Worm (Caenorhabditis elegans) whole organism, mixed stage, embryonic: ENCODE measurements around the gene tbg-1.
A peak's percentile ranks its signal among the peaks of the same experiment; 100 is the strongest.

Experiments
- M03D4.4 ChIP-seq: sonication (generic microtip); optimal IDR thresholded peaks from 2 replicates; lab custom pipeline; 2017; ENCODE audit warnings: mild to moderate bottlenecking, missing genetic modification characterization, missing compliant biosample characterization
- bed-3 ChIP-seq: fragments of 200-800 bp; sonication (Bioruptor generic); optimal IDR thresholded peaks from 3 replicates; lab custom pipeline; 2018; ENCODE audit warnings: mild to moderate bottlenecking, missing genetic modification characterization, moderate library complexity, missing compliant biosample characterization
- blmp-1 ChIP-seq: fragments of 150-350 bp; optimal IDR thresholded peaks from 2 replicates; lab custom pipeline; 2014; ENCODE audit warnings: missing biosample characterization, missing genetic modification characterization
- ceh-39 ChIP-seq: fragments of 150-350 bp; optimal IDR thresholded peaks from 2 replicates; lab custom pipeline; 2014; ENCODE audit warnings: missing biosample characterization, missing genetic modification characterization
- ceh-43 ChIP-seq: fragments of 200-800 bp; sonication (Bioruptor generic); optimal IDR thresholded peaks from 2 replicates; lab custom pipeline; 2018; ENCODE audit warnings: mild to moderate bottlenecking, missing genetic modification characterization, moderate library complexity, missing compliant biosample characterization
- ceh-83 ChIP-seq: fragments of 200-800 bp; sonication (Bioruptor generic); optimal IDR thresholded peaks from 2 replicates; lab custom pipeline; 2018; ENCODE audit warnings: mild to moderate bottlenecking, missing genetic modification characterization, missing compliant biosample characterization
- ces-1 ChIP-seq: fragments of 150-350 bp; optimal IDR thresholded peaks from 2 replicates; lab custom pipeline; 2014; ENCODE audit warnings: missing biosample characterization, missing genetic modification reagents, missing genetic modification characterization
- cnd-1 ChIP-seq: fragments of 200-800 bp; sonication (Bioruptor generic); optimal IDR thresholded peaks from 2 replicates; lab custom pipeline; 2018; ENCODE audit warnings: mild to moderate bottlenecking, missing genetic modification characterization, missing compliant biosample characterization
- drap-1 ChIP-seq: fragments of 200-800 bp; sonication (Bioruptor generic); optimal IDR thresholded peaks from 3 replicates; lab custom pipeline; 2018; ENCODE audit warnings: mild to moderate bottlenecking, missing genetic modification characterization, missing compliant biosample characterization
- elt-1 ChIP-seq: sonication (generic microtip); optimal IDR thresholded peaks from 2 replicates; lab custom pipeline; 2017; ENCODE audit warnings: missing genetic modification characterization, mild to moderate bottlenecking, missing compliant biosample characterization, antibody characterized with exemption, moderate library complexity, borderline replicate concordance; ENCODE audit not compliant: insufficient read depth
- elt-3 ChIP-seq: fragments of 150-350 bp; optimal IDR thresholded peaks from 2 replicates; lab custom pipeline; 2014; ENCODE audit warnings: missing biosample characterization, missing genetic modification characterization
- flh-1 ChIP-seq: fragments of 200-800 bp; sonication (Bioruptor generic); optimal IDR thresholded peaks from 2 replicates; lab custom pipeline; 2018; ENCODE audit warnings: mild to moderate bottlenecking, missing genetic modification characterization, moderate library complexity, missing compliant biosample characterization
- ham-2 ChIP-seq: fragments of 200-800 bp; sonication (Bioruptor generic); optimal IDR thresholded peaks from 2 replicates; lab custom pipeline; 2018; ENCODE audit warnings: mild to moderate bottlenecking, missing genetic modification characterization, missing compliant biosample characterization
- hlh-1 ChIP-seq: fragments of 150-350 bp; optimal IDR thresholded peaks from 2 replicates; lab custom pipeline; 2014; ENCODE audit warnings: missing biosample characterization, missing genetic modification reagents, missing genetic modification characterization
- lin-13 ChIP-seq: fragments of 150-350 bp; optimal IDR thresholded peaks from 2 replicates; lab custom pipeline; 2014; ENCODE audit warnings: missing biosample characterization, missing genetic modification characterization
- lin-32 ChIP-seq: fragments of 200-800 bp; sonication (Bioruptor generic); optimal IDR thresholded peaks from 2 replicates; lab custom pipeline; 2018; ENCODE audit warnings: mild to moderate bottlenecking, missing genetic modification characterization, missing compliant biosample characterization
- lsy-2 ChIP-seq: fragments of 150-350 bp; optimal IDR thresholded peaks from 2 replicates; lab custom pipeline; 2014; ENCODE audit warnings: missing biosample characterization, missing genetic modification characterization
- mab-5 ChIP-seq: fragments of 150-350 bp; optimal IDR thresholded peaks from 2 replicates; lab custom pipeline; 2014; ENCODE audit warnings: missing biosample characterization, missing genetic modification characterization
- mep-1 ChIP-seq: fragments of 150-350 bp; optimal IDR thresholded peaks from 2 replicates; lab custom pipeline; 2017; ENCODE audit warnings: missing biosample characterization, missing genetic modification reagents, missing genetic modification characterization, inconsistent platforms
- mls-2 ChIP-seq: sonication (generic microtip); optimal IDR thresholded peaks from 2 replicates; lab custom pipeline; 2016; ENCODE audit warnings: mild to moderate bottlenecking, missing genetic modification characterization, moderate library complexity, missing compliant biosample characterization
- nhr-12 ChIP-seq: fragments of 150-350 bp; optimal IDR thresholded peaks from 2 replicates; lab custom pipeline; 2014; ENCODE audit warnings: missing biosample characterization, missing genetic modification characterization
- nhr-2 ChIP-seq: fragments of 150-350 bp; optimal IDR thresholded peaks from 2 replicates; lab custom pipeline; 2014; ENCODE audit warnings: missing biosample characterization, missing genetic modification characterization
- nhr-237 ChIP-seq: fragments of 150-350 bp; optimal IDR thresholded peaks from 2 replicates; lab custom pipeline; 2014; ENCODE audit warnings: missing biosample characterization, missing genetic modification characterization
- nhr-28 ChIP-seq: fragments of 150-350 bp; optimal IDR thresholded peaks from 2 replicates; lab custom pipeline; 2014; ENCODE audit warnings: missing biosample characterization, missing genetic modification characterization
- nhr-76 ChIP-seq: sonication (generic microtip); optimal IDR thresholded peaks from 2 replicates; lab custom pipeline; 2017; ENCODE audit warnings: missing biosample characterization, missing genetic modification characterization
- pha-4 ChIP-seq: fragments of 150-350 bp; optimal IDR thresholded peaks from 2 replicates; lab custom pipeline; 2018; ENCODE audit warnings: missing biosample characterization, missing genetic modification reagents, missing genetic modification characterization
- sem-2 ChIP-seq: fragments of 200-800 bp; sonication (Bioruptor generic); optimal IDR thresholded peaks from 2 replicates; lab custom pipeline; 2018; ENCODE audit warnings: mild to moderate bottlenecking, missing genetic modification characterization, missing compliant biosample characterization
- snpc-4 ChIP-seq: fragments of 150-350 bp; optimal IDR thresholded peaks from 2 replicates; lab custom pipeline; 2014; ENCODE audit warnings: missing biosample characterization, missing genetic modification characterization
- sptf-1 ChIP-seq: sonication (generic microtip); optimal IDR thresholded peaks from 2 replicates; lab custom pipeline; 2017; ENCODE audit warnings: mild to moderate bottlenecking, missing genetic modification characterization, moderate library complexity, missing compliant biosample characterization
- tbx-8 ChIP-seq: fragments of 200-800 bp; sonication (Bioruptor generic); optimal IDR thresholded peaks from 2 replicates; lab custom pipeline; 2018; ENCODE audit warnings: mild to moderate bottlenecking, missing genetic modification characterization, moderate library complexity, missing compliant biosample characterization
- unc-120 ChIP-seq: sonication (generic microtip); optimal IDR thresholded peaks from 2 replicates; lab custom pipeline; 2017; ENCODE audit warnings: missing genetic modification characterization, missing compliant biosample characterization; ENCODE audit not compliant: poor library complexity, severe bottlenecking
- unc-39 ChIP-seq: fragments of 150-350 bp; optimal IDR thresholded peaks from 2 replicates; lab custom pipeline; 2014; ENCODE audit warnings: missing biosample characterization, missing genetic modification characterization
- unc-62 ChIP-seq: fragments of 150-350 bp; optimal IDR thresholded peaks from 2 replicates; lab custom pipeline; 2014; ENCODE audit warnings: missing biosample characterization, missing genetic modification reagents, missing genetic modification characterization
- zip-8 ChIP-seq: fragments of 150-350 bp; optimal IDR thresholded peaks from 2 replicates; lab custom pipeline; 2014; ENCODE audit warnings: missing biosample characterization, missing genetic modification characterization
- ztf-11 ChIP-seq: fragments of 150-350 bp; optimal IDR thresholded peaks from 2 replicates; lab custom pipeline; 2014; ENCODE audit warnings: missing biosample characterization, missing genetic modification characterization

Gene tbg-1

ce11 chrIII:9629855-9630254 lies 901 bp upstream of the tbg-1 start, which contains the start of gene rpac-19:
TSS of gene rpac-19 (minus strand) at chrIII:9629885.
- TF ChIP-seq ces-1 (GFP tag; lab: Kevin White, UChicago) (no peak), lsy-2 (peak; percentile 30), nhr-76 (tag; lab: Kevin White, UChicago) (peak; percentile 20), ceh-39 (tag; lab: Kevin White, UChicago) (peak; percentile 29), unc-62 (GFP tag; lab: Kevin White, UChicago) (no peak), ceh-83 (no peak), pha-4 (no peak), nhr-237 (tag; lab: Kevin White, UChicago) (no peak), bed-3 (GFP tag; lab: Kevin White, UChicago) (peak; percentile 47), lin-13 (tag; lab: Kevin White, UChicago) (no peak), cnd-1 (tag; lab: Kevin White, UChicago) (peak; percentile 13), lin-32 (GFP tag; lab: Kevin White, UChicago) (no peak), mep-1 (tag; lab: Kevin White, UChicago) (peak; percentile 77), sptf-1 (tag; lab: Kevin White, UChicago) (peak; percentile 73), elt-1 (tag; lab: Kevin White, UChicago) (no peak), unc-39 (tag; lab: Kevin White, UChicago) (no peak), sem-2 (GFP tag; lab: Kevin White, UChicago) (peak; percentile 9), unc-120 (tag; lab: Kevin White, UChicago) (peak; percentile 32), mab-5 (peak; percentile 17), blmp-1 (peak; percentile 71), nhr-2 (peak; percentile 19), snpc-4 (tag; lab: Kevin White, UChicago) (no peak), nhr-12 (tag; lab: Kevin White, UChicago) (no peak), M03D4.4 (tag; lab: Kevin White, UChicago) (peak; percentile 69), hlh-1 (tag; lab: Kevin White, UChicago) (no peak), tbx-8 (GFP tag; lab: Kevin White, UChicago) (no peak), drap-1 (GFP tag; lab: Kevin White, UChicago) (no peak), ceh-43 (GFP tag; lab: Kevin White, UChicago) (peak; percentile 47), flh-1 (GFP tag; lab: Kevin White, UChicago) (no peak), mls-2 (tag; lab: Kevin White, UChicago) (peak; percentile 53), ham-2 (no peak), elt-3 (no peak), zip-8 (no peak), ztf-11 (no peak), nhr-28 (tag; lab: Kevin White, UChicago) (no peak)

DNA sequence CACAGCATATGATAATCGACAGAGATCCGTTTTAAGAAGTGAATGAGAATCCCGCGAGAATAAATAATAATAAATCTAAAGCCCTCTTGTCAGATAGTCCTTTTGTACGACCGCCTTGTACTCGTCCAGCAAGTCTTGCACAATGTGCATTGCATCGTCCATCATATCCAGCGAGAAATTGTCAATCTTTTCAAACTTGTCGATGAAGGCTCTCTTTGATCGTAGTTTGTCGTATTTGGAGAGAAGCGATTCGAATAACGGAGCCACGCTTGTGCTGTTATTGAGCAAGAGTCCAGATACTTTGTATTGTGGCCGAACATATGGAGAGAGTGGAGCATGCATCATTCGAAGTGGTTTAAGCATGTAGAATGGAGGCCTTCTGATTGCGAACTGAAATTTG lies 2.4 kb downstream of the tbg-1 start:
- TF ChIP-seq ham-2 (no peak), flh-1 (GFP tag; lab: Kevin White, UChicago) (no peak), lsy-2 (no peak), M03D4.4 (tag; lab: Kevin White, UChicago) (no peak), bed-3 (GFP tag; lab: Kevin White, UChicago) (no peak), sptf-1 (tag; lab: Kevin White, UChicago) (no peak), elt-3 (no peak), nhr-28 (tag; lab: Kevin White, UChicago) (no peak), sem-2 (GFP tag; lab: Kevin White, UChicago) (no peak), zip-8 (no peak), unc-62 (GFP tag; lab: Kevin White, UChicago) (no peak), tbx-8 (GFP tag; lab: Kevin White, UChicago) (no peak), nhr-2 (no peak), nhr-76 (tag; lab: Kevin White, UChicago) (no peak), mab-5 (no peak), hlh-1 (tag; lab: Kevin White, UChicago) (no peak), unc-39 (tag; lab: Kevin White, UChicago) (no peak), nhr-12 (tag; lab: Kevin White, UChicago) (no peak), ceh-39 (tag; lab: Kevin White, UChicago) (no peak), mls-2 (tag; lab: Kevin White, UChicago) (no peak)

DNA sequence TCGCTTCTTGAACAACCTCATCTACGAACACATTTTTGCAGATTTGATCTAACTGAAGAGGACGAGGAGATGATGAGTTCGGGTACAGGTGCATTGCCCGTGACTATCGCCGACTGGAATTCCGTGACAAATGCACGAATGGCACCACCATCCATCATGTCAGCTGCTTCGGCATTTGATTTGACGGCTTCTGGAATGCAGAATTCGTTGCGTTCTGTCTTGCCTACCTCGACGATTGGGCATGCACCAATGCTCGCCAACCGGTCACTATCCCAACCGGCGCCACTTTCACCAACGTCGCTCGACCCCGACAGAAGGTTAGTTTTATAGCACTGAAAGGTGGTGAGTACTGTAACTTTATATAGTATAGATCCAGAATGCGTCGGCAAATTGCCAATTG lies 5.5 kb downstream of the tbg-1 start:
- no peak for TF ChIP-seq elt-3
- no peak for TF ChIP-seq zip-8
- no peak for TF ChIP-seq ham-2
- TF ChIP-seq elt-1 (tag; lab: Kevin White, UChicago): no peak
- TF ChIP-seq snpc-4 (tag; lab: Kevin White, UChicago): no peak
- no peak for TF ChIP-seq nhr-28 (tag; lab: Kevin White, UChicago)
- no peak for TF ChIP-seq sem-2 (GFP tag; lab: Kevin White, UChicago)
- TF ChIP-seq blmp-1: no peak
- TF ChIP-seq lsy-2: no peak
- TF ChIP-seq flh-1 (GFP tag; lab: Kevin White, UChicago): no peak
- no peak for TF ChIP-seq mls-2 (tag; lab: Kevin White, UChicago)
- TF ChIP-seq, all 35 proteins: peak for 0
